Fruit fly (Drosophila melanogaster): ENCODE measurements around the gene CG17721.

- no peak for TF ChIP-seq inv (GFP tag; IDR thresholded peaks at IDR 0.05; ENCODE audit: partially characterized antibody)
- TF ChIP-seq CG8478 (optimal IDR thresholded peaks at IDR 0.05) = peak; percentile 68
- no peak for TF ChIP-seq ro (GFP tag; IDR thresholded peaks at IDR 0.05)
- TF ChIP-seq HmgD (GFP tag; optimal IDR thresholded peaks at IDR 0.05) = no peak
Measured at dm6 chr3R:11231037-11231436, 3.9 kb upstream of the CG17721 start.
